Worm (Caenorhabditis elegans): ENCODE measurements around the gene Y5H2B.3.

DNA sequence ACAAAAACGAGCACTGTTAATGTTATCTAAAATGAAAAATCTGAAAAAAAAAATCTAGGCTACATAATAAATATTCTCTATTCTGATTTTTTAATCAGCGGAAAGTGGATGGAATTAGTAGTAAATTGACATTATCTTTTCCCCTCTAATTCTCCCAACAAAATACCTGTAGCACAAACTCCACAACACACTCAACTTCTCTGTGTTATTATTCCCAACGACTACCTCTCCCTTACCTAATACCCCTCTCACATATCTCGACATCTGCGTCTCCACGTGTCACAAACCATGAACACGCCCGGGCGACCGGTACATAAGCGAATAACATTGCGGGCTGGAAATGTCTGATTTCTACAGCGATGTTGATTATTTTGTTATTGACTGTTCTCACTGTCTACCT lies 4.9 kb upstream of the Y5H2B.3 start, which contains the start of gene cyp-33C2:
- TF ChIP-seq ceh-13 (GFP tag; optimal IDR thresholded peaks at IDR 0.05) (no peak), hnd-1 (tag; optimal IDR thresholded peaks at IDR 0.05) (no peak), hmbx-1 (tag; optimal IDR thresholded peaks at IDR 0.05) (no peak), ets-7 (tag; optimal IDR thresholded peaks at IDR 0.05) (no peak), tra-4 (tag; optimal IDR thresholded peaks at IDR 0.05) (no peak), aly-1 (tag; optimal IDR thresholded peaks at IDR 0.05) (no peak), tbx-37 (GFP tag; conservative IDR thresholded peaks at IDR 0.05) (no peak), ama-1 (optimal IDR thresholded peaks at IDR 0.05) (no peak), pes-1 (GFP tag; IDR thresholded peaks at IDR 0.05) (no peak), flt-1 (GFP tag; IDR thresholded peaks at IDR 0.05) (no peak), tbx-11 (GFP tag; IDR thresholded peaks at IDR 0.05) (no peak)

Data from whole organism, early embryonic.